Worm (Caenorhabditis elegans): ENCODE data around the gene dmd-5.

Gene dmd-5

DNA sequence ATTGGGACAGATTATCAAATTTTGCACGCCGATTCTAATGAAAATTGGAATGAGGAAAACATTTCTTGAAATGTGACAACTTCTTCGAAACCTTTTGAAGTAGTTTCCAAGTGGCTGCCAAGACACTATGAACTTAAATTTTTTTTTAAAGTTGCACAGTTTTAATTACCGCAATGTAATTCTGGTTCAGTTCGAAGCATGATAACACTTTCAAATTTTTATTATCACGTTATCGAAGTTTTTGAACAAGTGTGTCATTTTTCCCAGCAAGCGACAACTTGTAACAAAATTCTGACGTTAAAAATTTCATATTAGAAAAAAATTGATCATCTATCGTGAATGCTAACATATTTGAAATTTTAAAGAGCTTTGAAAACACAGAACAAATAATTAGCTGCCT is 31.3 kb downstream of the dmd-5 start:
- no peak for TF ChIP-seq ceh-14 (tag; optimal IDR thresholded peaks at IDR 0.05)
- no peak for TF ChIP-seq unc-42 (tag; optimal IDR thresholded peaks at IDR 0.05)
- TF ChIP-seq ceh-30 (tag; optimal IDR thresholded peaks at IDR 0.05), result no peak
- no peak for TF ChIP-seq zip-5 (tag; optimal IDR thresholded peaks at IDR 0.05)
- TF ChIP-seq unc-55 (GFP tag; optimal IDR thresholded peaks at IDR 0.05), result no peak
- no peak for TF ChIP-seq dve-1 (tag; optimal IDR thresholded peaks at IDR 0.05)
- TF ChIP-seq ceh-45 (GFP tag; IDR thresholded peaks at IDR 0.05), result no peak
- TF ChIP-seq pha-4 (tag; optimal IDR thresholded peaks at IDR 0.05), result no peak
- no peak for TF ChIP-seq pax-1 (tag; optimal IDR thresholded peaks at IDR 0.05)
- TF ChIP-seq dmd-4 (tag; optimal IDR thresholded peaks at IDR 0.05; ENCODE audit: borderline replicate concordance), result no peak
- TF ChIP-seq ttx-3 (tag; optimal IDR thresholded peaks at IDR 0.05), result no peak
- no peak for TF ChIP-seq eyg-1 (tag; optimal IDR thresholded peaks at IDR 0.05)
- no peak for TF ChIP-seq ceh-22 (tag; optimal IDR thresholded peaks at IDR 0.05)
- TF ChIP-seq hlh-30 (tag; optimal IDR thresholded peaks at IDR 0.05; ENCODE audit: insufficient read depth), result no peak
- TF ChIP-seq hlh-6 (tag; optimal IDR thresholded peaks at IDR 0.05), result no peak
- no peak for TF ChIP-seq che-1 (tag; optimal IDR thresholded peaks at IDR 0.05)
- no peak for TF ChIP-seq lin-11 (tag; optimal IDR thresholded peaks at IDR 0.05)
- no peak for TF ChIP-seq sox-4 (tag; optimal IDR thresholded peaks at IDR 0.05)

DNA sequence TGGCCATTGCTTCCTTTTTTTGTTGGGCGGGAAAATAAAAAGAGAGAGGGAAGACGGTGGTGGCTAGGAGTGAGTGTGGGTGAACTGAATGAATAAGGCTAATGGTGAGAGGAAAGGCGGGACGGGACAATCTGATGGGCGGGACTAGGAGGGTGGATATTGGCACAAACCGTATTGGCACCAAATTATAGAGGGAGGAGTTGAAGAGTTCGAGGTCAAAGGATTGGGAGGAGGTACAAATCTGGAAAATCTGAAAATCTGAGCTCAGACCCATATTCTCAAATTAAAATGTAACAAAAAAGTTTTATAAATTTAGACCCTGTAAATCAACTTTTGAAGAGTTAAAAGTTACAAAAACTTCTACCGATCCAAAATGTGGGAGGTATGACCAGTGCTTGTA is 35.2 kb downstream of the dmd-5 start, which contains the start of gene hlh-14:
hlh-14 (minus strand) TSS at position 101 of the 400 bp plus-strand sequence.
- TF ChIP-seq ceh-30 (tag; optimal IDR thresholded peaks at IDR 0.05) (no peak), pha-2 (tag; optimal IDR thresholded peaks at IDR 0.05) (no peak), pros-1 (tag; optimal IDR thresholded peaks at IDR 0.05) (no peak), sox-4 (tag; optimal IDR thresholded peaks at IDR 0.05) (no peak), ceh-18 (tag; optimal IDR thresholded peaks at IDR 0.05) (no peak), pat-9 (tag; optimal IDR thresholded peaks at IDR 0.05) (no peak), hlh-6 (tag; optimal IDR thresholded peaks at IDR 0.05) (no peak), unc-86 (tag; optimal IDR thresholded peaks at IDR 0.05) (no peak), zip-5 (tag; optimal IDR thresholded peaks at IDR 0.05) (no peak), hlh-30 (tag; optimal IDR thresholded peaks at IDR 0.05; ENCODE audit: insufficient read depth) (no peak)

DNA sequence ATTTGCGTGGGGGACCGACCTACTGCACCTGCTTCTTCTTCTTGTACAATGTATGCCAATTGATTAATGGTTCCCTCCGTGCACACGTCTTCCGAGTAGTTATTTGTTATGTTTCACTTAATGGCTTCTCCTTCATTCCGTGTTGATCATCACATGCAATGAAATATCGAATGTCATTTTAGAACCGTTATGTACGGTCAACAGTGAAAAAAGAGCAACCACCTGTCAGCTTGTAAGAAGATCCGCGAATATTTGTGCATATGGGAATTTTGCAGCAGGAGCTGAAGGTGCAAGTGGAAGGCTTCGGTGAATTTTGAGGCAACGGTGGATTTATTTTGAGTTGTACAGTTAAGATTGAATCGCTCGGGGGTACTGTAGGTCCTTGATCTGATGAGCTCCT is 37.4 kb downstream of the dmd-5 start:
- TF ChIP-seq rnt-1 (tag; optimal IDR thresholded peaks at IDR 0.05) (no peak), ceh-19 (GFP tag; optimal IDR thresholded peaks at IDR 0.05) (no peak), fax-1 (tag; optimal IDR thresholded peaks at IDR 0.05) (no peak), ceh-48 (tag; optimal IDR thresholded peaks at IDR 0.05) (no peak), ets-4 (tag; optimal IDR thresholded peaks at IDR 0.05) (no peak), zip-5 (tag; optimal IDR thresholded peaks at IDR 0.05) (no peak), ref-2 (tag; optimal IDR thresholded peaks at IDR 0.05) (no peak), unc-86 (tag; optimal IDR thresholded peaks at IDR 0.05) (no peak), unc-42 (tag; optimal IDR thresholded peaks at IDR 0.05) (no peak), sox-4 (tag; optimal IDR thresholded peaks at IDR 0.05) (no peak), dmd-4 (tag; optimal IDR thresholded peaks at IDR 0.05; ENCODE audit: borderline replicate concordance) (no peak), lim-6 (tag; optimal IDR thresholded peaks at IDR 0.05) (no peak), mec-3 (tag; optimal IDR thresholded peaks at IDR 0.05; ENCODE audit: borderline replicate concordance) (no peak), hlh-8 (tag; optimal IDR thresholded peaks at IDR 0.05) (no peak)

DNA sequence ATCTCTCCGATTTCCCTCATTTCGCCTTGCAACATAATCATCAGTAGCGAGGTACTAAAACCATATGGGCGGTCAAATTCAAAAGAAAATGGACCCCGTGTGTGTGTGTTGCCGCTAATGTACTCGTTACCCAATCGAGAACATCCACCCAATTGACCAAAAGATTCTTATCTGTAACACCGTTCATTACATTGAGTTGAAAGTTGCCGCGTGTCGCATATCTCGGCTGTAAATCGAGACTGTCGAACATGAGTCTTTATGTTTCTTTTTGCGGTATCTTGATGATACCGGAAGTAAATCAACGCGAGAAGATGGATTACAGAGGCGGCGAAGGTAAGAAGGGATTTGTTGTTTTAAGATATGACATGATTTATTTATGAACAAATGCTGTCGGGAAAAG is 38.3 kb downstream of the dmd-5 start:
- TF ChIP-seq unc-3 (GFP tag; conservative IDR thresholded peaks at IDR 0.05) (no peak), unc-3 (tag; optimal IDR thresholded peaks at IDR 0.05) (no peak), sox-2 (GFP tag; IDR thresholded peaks at IDR 0.05) (no peak), nhr-232 (tag; optimal IDR thresholded peaks at IDR 0.05) (no peak), unc-42 (tag; optimal IDR thresholded peaks at IDR 0.05) (no peak), pha-4 (tag; optimal IDR thresholded peaks at IDR 0.05) (no peak), ceh-6 (GFP tag; optimal IDR thresholded peaks at IDR 0.05) (no peak), rnt-1 (tag; optimal IDR thresholded peaks at IDR 0.05) (no peak), ama-1 (optimal IDR thresholded peaks at IDR 0.05) (no peak), sdc-2 (tag; optimal IDR thresholded peaks at IDR 0.05) (no peak), ceh-18 (tag; optimal IDR thresholded peaks at IDR 0.05) (no peak), unc-55 (GFP tag; optimal IDR thresholded peaks at IDR 0.05) (no peak), unc-86 (tag; optimal IDR thresholded peaks at IDR 0.05) (no peak)

All from whole organism, late embryonic.